Fruit fly (Drosophila melanogaster) whole organism: ENCODE results near the gene retinin.

Source experiments
- CG8478 ChIP-seq: fragments of >200 bp; optimal IDR thresholded peaks from 2 replicates; lab custom pipeline; 2018; ENCODE audit warnings: inconsistent platforms
- Dll ChIP-seq: fragments of >200 bp; optimal IDR thresholded peaks from 2 replicates; lab custom pipeline; 2017
- EcR ChIP-seq, 2 experiments: fragments of >200 bp; optimal IDR thresholded peaks; 2 replicates each; lab custom pipeline; 2017; ENCODE audit warnings: missing biosample characterization in 2 of 2, missing genetic modification characterization in 2 of 2, missing genetic modification reagents in 2 of 2
- pan ChIP-seq: fragments of >200 bp; optimal IDR thresholded peaks from 2 replicates; lab custom pipeline; 2017
- psq ChIP-seq: fragments of >200 bp; optimal IDR thresholded peaks from 2 replicates; lab custom pipeline; 2017
- usp ChIP-seq: fragments of >200 bp; optimal IDR thresholded peaks from 2 replicates; lab custom pipeline; 2017; ENCODE audit warnings: missing biosample characterization, missing genetic modification characterization, mixed read lengths

retinin gene

DNA sequence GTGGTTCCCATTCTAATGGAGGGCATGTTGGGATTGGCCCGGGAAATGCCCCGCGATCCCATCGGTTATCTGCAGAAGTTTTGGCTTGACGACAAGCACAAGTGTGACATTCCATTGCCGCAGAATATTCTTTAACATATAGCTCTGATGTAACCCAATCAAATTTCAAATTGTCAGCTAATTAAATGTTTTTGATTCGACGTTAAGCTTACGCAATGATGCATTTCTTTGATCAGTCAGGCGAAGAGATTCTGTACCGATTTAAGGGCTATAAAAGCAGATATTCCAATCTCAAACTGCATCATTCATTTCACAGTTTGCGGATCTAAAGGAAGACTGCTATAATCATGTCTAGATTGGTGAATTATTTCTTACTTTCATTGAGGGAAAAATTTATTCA lies at the start of gene retinin:
Gene retinin, plus strand, starts transcription at position 301 of the 400 bp plus-strand sequence.
- TF ChIP-seq psq (lab: Kevin White, UChicago): no peak
- TF ChIP-seq pan (lab: Kevin White, UChicago): no peak
- TF ChIP-seq usp (GFP tag; lab: Kevin White, UChicago): no peak
- no peak for TF ChIP-seq EcR (GFP tag; optimal IDR thresholded peaks at IDR 0.05; lab: Kevin White, UChicago)
- TF ChIP-seq CG8478 (lab: Kevin White, UChicago): no peak
- TF ChIP-seq Dll: no peak

DNA sequence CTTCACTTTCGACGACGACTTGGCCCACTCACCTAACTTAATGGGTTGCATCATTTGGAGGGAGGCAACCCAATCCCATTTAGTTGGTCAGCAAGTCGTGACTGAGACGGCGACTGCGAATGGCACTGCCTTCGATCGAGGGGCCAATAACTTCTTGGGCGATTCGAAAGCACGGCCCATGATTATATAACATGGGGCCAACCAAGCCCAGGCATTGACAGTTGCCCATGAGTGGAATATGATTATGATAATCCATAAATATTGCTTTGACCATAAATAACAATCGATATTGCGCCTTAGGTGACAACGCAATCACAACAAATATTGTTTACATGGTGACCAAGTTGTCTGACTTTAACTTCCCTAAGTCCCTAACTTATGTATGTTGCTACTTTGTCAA lies 47.9 kb upstream of the retinin start, which contains the start of gene CG13048:
Gene CG13048, minus strand, starts transcription at position 101 of the 400 bp plus-strand sequence.
- TF ChIP-seq psq (lab: Kevin White, UChicago) (no peak), Dll (no peak), CG8478 (lab: Kevin White, UChicago) (no peak), EcR (GFP tag; optimal IDR thresholded peaks at IDR 0.05; lab: Kevin White, UChicago) (no peak), pan (lab: Kevin White, UChicago) (no peak), usp (GFP tag; lab: Kevin White, UChicago) (no peak)

- TF ChIP-seq usp (GFP tag; lab: Kevin White, UChicago): no peak
- no peak for TF ChIP-seq psq (lab: Kevin White, UChicago)
- TF ChIP-seq EcR (GFP tag; optimal IDR thresholded peaks at IDR 0.05; lab: Kevin White, UChicago): no peak
These were observed 46.3 kb upstream of the retinin start, which contains the start of gene CG13047 for dm6 chr3L:16285346-16285911. Gene CG13047 (minus strand): TSS chr3L:16285396.

- no peak for TF ChIP-seq psq (lab: Kevin White, UChicago)
- no peak for TF ChIP-seq EcR (GFP tag; optimal IDR thresholded peaks at IDR 0.05; lab: Kevin White, UChicago)
- TF ChIP-seq pan (lab: Kevin White, UChicago): no peak
- TF ChIP-seq Dll: no peak
- TF ChIP-seq usp (GFP tag; lab: Kevin White, UChicago): no peak
- no peak for TF ChIP-seq CG8478 (lab: Kevin White, UChicago)
These were observed 45.5 kb upstream of the retinin start for dm6 chr3L:16286258-16286657.

DNA sequence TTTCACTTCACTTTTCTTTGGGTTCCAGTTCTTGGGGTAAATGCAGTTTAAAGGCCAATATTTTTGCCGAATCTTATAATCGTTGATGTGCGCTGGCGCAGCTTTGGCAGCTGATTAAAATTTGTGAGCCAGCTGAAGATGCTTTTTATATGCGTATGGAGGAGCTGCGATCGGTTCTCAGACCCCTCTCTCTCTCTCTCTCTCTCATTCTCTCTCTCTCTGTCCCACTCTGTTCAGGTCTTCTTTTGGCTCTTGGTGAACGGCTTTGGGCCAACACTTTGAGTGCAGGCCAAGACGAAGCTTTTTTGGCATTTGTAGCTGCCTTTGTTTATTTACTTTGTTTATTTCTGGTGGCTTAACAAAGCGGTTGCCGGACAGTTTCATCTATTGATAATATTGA lies 43.4 kb upstream of the retinin start, which contains the start of gene CG13046:
Gene CG13046, minus strand, starts transcription at position 101 of the 400 bp plus-strand sequence.
- TF ChIP-seq psq (lab: Kevin White, UChicago) (no peak), CG8478 (lab: Kevin White, UChicago) (no peak), Dll (no peak), usp (GFP tag; lab: Kevin White, UChicago) (no peak), EcR (GFP tag; optimal IDR thresholded peaks at IDR 0.05; lab: Kevin White, UChicago) (no peak), pan (lab: Kevin White, UChicago) (no peak)

dm6 chr3L:16289067-16289466 lies 42.7 kb upstream of the retinin start:
- TF ChIP-seq usp (GFP tag; lab: Kevin White, UChicago) (no peak), psq (lab: Kevin White, UChicago) (no peak), pan (lab: Kevin White, UChicago) (no peak), EcR (GFP tag; optimal IDR thresholded peaks at IDR 0.05; lab: Kevin White, UChicago) (no peak), Dll (no peak), CG8478 (lab: Kevin White, UChicago) (no peak)

DNA sequence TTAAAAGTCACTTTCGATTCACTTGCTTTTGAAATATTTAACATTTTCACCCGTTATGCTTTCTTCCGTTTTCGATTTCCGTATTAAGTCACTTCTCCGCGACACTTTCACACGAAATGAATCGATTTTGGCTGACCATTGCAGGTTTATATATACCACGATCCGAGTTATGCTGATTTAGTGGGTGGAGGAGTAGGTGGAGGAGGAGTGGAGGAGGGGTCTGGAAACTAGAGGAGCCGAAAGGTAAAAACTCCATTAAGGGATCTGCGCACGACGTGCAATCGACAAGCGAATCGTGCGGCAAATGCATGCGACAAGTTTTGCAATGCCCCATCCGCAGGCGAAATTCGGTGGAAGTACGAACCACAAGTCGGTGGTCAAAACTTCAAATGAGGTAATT lies 40.9 kb upstream of the retinin start, which contains the start of gene CG13045:
Gene CG13045, minus strand, starts transcription at position 101 of the 400 bp plus-strand sequence.
- TF ChIP-seq psq (lab: Kevin White, UChicago) (no peak), CG8478 (lab: Kevin White, UChicago) (no peak), EcR (GFP tag; optimal IDR thresholded peaks at IDR 0.05; lab: Kevin White, UChicago) (no peak), usp (GFP tag; lab: Kevin White, UChicago) (no peak), pan (lab: Kevin White, UChicago) (no peak), Dll (no peak)

DNA sequence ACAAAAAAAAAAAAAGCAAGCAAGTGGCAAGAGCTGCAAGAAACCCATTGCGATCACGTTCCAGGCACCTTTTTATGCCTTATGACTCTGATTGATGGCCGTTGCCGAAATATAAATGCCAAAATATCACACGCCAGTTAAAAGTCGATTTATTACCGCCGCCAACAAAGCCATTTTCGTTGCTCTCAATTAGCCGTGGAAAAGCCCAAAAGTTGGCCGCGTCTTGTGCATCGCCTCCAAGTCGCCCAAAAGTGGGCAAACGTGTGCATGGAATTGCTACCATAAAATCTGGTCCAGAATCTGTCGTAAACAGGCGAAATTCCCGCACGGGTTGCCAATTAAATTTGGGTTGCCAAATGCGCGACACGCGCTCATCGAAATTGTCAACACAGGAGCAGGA lies 40.1 kb upstream of the retinin start:
- TF ChIP-seq pan (lab: Kevin White, UChicago) (no peak), CG8478 (lab: Kevin White, UChicago) (no peak), psq (lab: Kevin White, UChicago) (no peak), usp (GFP tag; lab: Kevin White, UChicago) (no peak), EcR (GFP tag; optimal IDR thresholded peaks at IDR 0.05; lab: Kevin White, UChicago) (no peak), Dll (no peak)

DNA sequence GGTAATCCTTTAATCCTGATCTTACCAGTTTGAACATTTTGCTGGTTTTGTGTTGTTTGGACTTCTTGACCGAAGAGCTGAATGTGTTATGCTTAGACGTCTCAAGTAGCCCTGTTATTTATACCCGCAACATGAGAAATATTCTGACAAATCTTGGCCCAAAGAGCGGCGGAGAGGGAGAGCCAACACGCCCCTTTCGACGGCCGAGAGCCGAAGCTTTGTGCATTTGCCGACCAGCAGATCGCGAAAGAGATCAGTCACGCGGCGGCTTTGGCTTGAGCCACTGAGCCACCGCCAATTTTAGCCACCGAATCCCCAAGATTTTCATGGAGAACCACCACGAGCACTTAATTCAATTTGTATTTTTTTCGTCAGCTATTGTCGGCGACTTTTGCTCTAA lies 36.3 kb upstream of the retinin start, which contains the start of gene CG4962:
Gene CG4962, minus strand, starts transcription at position 101 of the 400 bp plus-strand sequence.
- TF ChIP-seq usp (GFP tag; lab: Kevin White, UChicago) (no peak), Dll (no peak), pan (lab: Kevin White, UChicago) (no peak), CG8478 (lab: Kevin White, UChicago) (no peak), psq (lab: Kevin White, UChicago) (no peak), EcR (GFP tag; optimal IDR thresholded peaks at IDR 0.05; lab: Kevin White, UChicago) (no peak)

dm6 chr3L:16301153-16301552 lies 30.6 kb upstream of the retinin start, which contains the start of gene CG4982:
Gene CG4982 (plus strand): TSS chr3L:16301453.
- TF ChIP-seq pan (lab: Kevin White, UChicago): no peak
- TF ChIP-seq Dll: no peak
- no peak for TF ChIP-seq usp (GFP tag; lab: Kevin White, UChicago)
- no peak for TF ChIP-seq EcR (GFP tag; optimal IDR thresholded peaks at IDR 0.05; lab: Kevin White, UChicago)
- TF ChIP-seq CG8478 (lab: Kevin White, UChicago): no peak

DNA sequence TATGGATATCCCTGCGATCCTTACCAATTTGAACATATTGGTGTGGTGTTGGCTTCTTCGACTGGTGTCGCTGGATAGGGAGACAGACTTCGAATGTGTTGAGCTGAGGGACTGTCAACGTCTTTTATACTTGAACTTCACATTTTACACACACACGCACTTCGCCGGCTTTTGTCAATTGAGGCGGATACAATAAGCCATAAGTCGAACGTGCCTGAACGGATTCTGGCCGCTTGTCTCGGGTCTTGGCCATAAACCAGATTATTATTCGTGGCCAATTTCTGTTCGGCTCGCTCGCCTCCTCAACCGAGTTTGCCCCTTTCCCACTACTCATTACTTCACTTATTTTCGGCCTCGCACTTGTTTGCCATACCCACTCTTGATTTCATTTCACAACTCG lies 28.7 kb upstream of the retinin start, which contains the start of gene CG13044:
Gene CG13044, minus strand, starts transcription at position 101 of the 400 bp plus-strand sequence.
- TF ChIP-seq Dll: no peak
- TF ChIP-seq usp (GFP tag; lab: Kevin White, UChicago): no peak
- TF ChIP-seq CG8478 (lab: Kevin White, UChicago): no peak
- no peak for TF ChIP-seq EcR (GFP tag; optimal IDR thresholded peaks at IDR 0.05; lab: Kevin White, UChicago)
- no peak for TF ChIP-seq psq (lab: Kevin White, UChicago)
- no peak for TF ChIP-seq pan (lab: Kevin White, UChicago)
